Fruit fly (Drosophila melanogaster): ENCODE data around the gene pzg.

Gene pzg

dm6 chr3L:21253761-21254523, 32.0 kb upstream of the pzg start (continued):
- TF ChIP-seq CG33557 (GFP tag; optimal IDR thresholded peaks at IDR 0.05) = no peak
- TF ChIP-seq CG15011 (GFP tag; optimal IDR thresholded peaks at IDR 0.05) = no peak
- no peak for TF ChIP-seq gsb (GFP tag; IDR thresholded peaks at IDR 0.05)
- peak in 1 of 3 experiments; percentile 57 for TF ChIP-seq lola (GFP tag; optimal IDR thresholded peaks at IDR 0.05)
- TF ChIP-seq sens-2 (GFP tag; IDR thresholded peaks at IDR 0.05) = no peak
- TF ChIP-seq CG11696 (GFP tag; IDR thresholded peaks at IDR 0.05) = no peak
- no peak for TF ChIP-seq Rx (GFP tag; IDR thresholded peaks at IDR 0.05)
- no peak for TF ChIP-seq CG12769 (tag; optimal IDR thresholded peaks at IDR 0.05)
- TF ChIP-seq fd64A (GFP tag; optimal IDR thresholded peaks at IDR 0.05) = no peak
- peak; percentile 11 for TF ChIP-seq CG10462 (GFP tag; optimal IDR thresholded peaks at IDR 0.05)
- TF ChIP-seq Hr51 (GFP tag; optimal IDR thresholded peaks at IDR 0.05) = peak in 1 of 2 experiments; percentile 69
- peak; percentile 35 for TF ChIP-seq Asciz (GFP tag; optimal IDR thresholded peaks at IDR 0.05)
- TF ChIP-seq CG15601 (tag; optimal IDR thresholded peaks at IDR 0.05) = no peak
- no peak for TF ChIP-seq Dek (tag; optimal IDR thresholded peaks at IDR 0.05)
- TF ChIP-seq Ada2b (GFP tag; IDR thresholded peaks at IDR 0.05) = 0 out of 2 replicates have a peak, but pooled peaks have one; percentile 17
- no peak for TF ChIP-seq CG14014 (GFP tag; IDR thresholded peaks at IDR 0.05)
- TF ChIP-seq gce (GFP tag; IDR thresholded peaks at IDR 0.05) = no peak
- TF ChIP-seq Atf3 (GFP tag; optimal IDR thresholded peaks at IDR 0.05) = no peak
- no peak for TF ChIP-seq CG11247 (GFP tag; IDR thresholded peaks at IDR 0.05)
- TF ChIP-seq Fer2 (tag; optimal IDR thresholded peaks at IDR 0.05) = no peak
- no peak for TF ChIP-seq Gug (GFP tag; IDR thresholded peaks at IDR 0.05)
- TF ChIP-seq ATbp (GFP tag; optimal IDR thresholded peaks at IDR 0.05) = peak; percentile 10
- TF ChIP-seq Dref (GFP tag; IDR thresholded peaks at IDR 0.05) = no peak
- TF ChIP-seq CG6765 (GFP tag; optimal IDR thresholded peaks at IDR 0.05) = no peak
- TF ChIP-seq dmrt99B (tag; optimal IDR thresholded peaks at IDR 0.05) = peak; percentile 56
- TF ChIP-seq gcm (GFP tag; optimal IDR thresholded peaks at IDR 0.05) = peak; percentile 33
- no peak for TF ChIP-seq CG2116 (GFP tag; optimal IDR thresholded peaks at IDR 0.05)
- TF ChIP-seq CG7963 (GFP tag; IDR thresholded peaks at IDR 0.05; ENCODE audit: partially characterized antibody) = no peak
- TF ChIP-seq az2 (GFP tag; optimal IDR thresholded peaks at IDR 0.05) = peak; percentile 41
- no peak for TF ChIP-seq Usf (GFP tag; optimal IDR thresholded peaks at IDR 0.05)
- peak; percentile 52 for TF ChIP-seq CG14710 (tag; optimal IDR thresholded peaks at IDR 0.05)
- TF ChIP-seq CG18599 (GFP tag; optimal IDR thresholded peaks at IDR 0.05) = no peak
- no peak for TF ChIP-seq CG9817 (tag; optimal IDR thresholded peaks at IDR 0.05)
- peak; percentile 27 for TF ChIP-seq bcd (GFP tag; optimal IDR thresholded peaks at IDR 0.05)
- TF ChIP-seq ara (GFP tag; IDR thresholded peaks at IDR 0.05) = no peak
- peak; percentile 39 for TF ChIP-seq CG8924 (tag; optimal IDR thresholded peaks at IDR 0.05)
- TF ChIP-seq Hand (GFP tag; optimal IDR thresholded peaks at IDR 0.05) = no peak
- TF ChIP-seq CG5245 (GFP tag; optimal IDR thresholded peaks at IDR 0.05) = peak; percentile 20
- no peak for TF ChIP-seq danr (GFP tag; IDR thresholded peaks at IDR 0.05)
- no peak for TF ChIP-seq CG7271 (tag; optimal IDR thresholded peaks at IDR 0.05)
- no peak for TF ChIP-seq Jarid2 (GFP tag; optimal IDR thresholded peaks at IDR 0.05)
- TF ChIP-seq psq (GFP tag; optimal IDR thresholded peaks at IDR 0.05) = no peak
- TF ChIP-seq CG15073 (GFP tag; optimal IDR thresholded peaks at IDR 0.05) = no peak
- no peak for TF ChIP-seq NFAT (GFP tag; IDR thresholded peaks at IDR 0.05)
- TF ChIP-seq Vsx1 (GFP tag; optimal IDR thresholded peaks at IDR 0.05) = no peak
- TF ChIP-seq CG18476 (GFP tag; optimal IDR thresholded peaks at IDR 0.05) = no peak
- no peak for TF ChIP-seq CG8478 (optimal IDR thresholded peaks at IDR 0.05)
- no peak for TF ChIP-seq Optix (GFP tag; IDR thresholded peaks at IDR 0.05)
- no peak for TF ChIP-seq Dll (GFP tag; IDR thresholded peaks at IDR 0.05; ENCODE audit: partially characterized antibody)

Data from whole organism, embryonic.